Fruit fly (Drosophila melanogaster) whole organism, embryonic: ENCODE results near the gene Uro.

ENCODE experiments used
- Awh ChIP-seq: fragments of 200-800 bp; sonication (Bioruptor generic); IDR thresholded peaks from 2 replicates; pipeline ENCODE4, ENCODE4 v1.3.6; 2022; ENCODE audit warnings: missing biosample characterization, missing genetic modification characterization
- CG10366 ChIP-seq: fragments of 200-800 bp; sonication (Bioruptor generic); IDR thresholded peaks from 2 replicates; pipeline ENCODE4 v1.3.6; 2022; ENCODE audit warnings: missing biosample characterization, missing genetic modification characterization
- CG12391 ChIP-seq: fragments of 200-800 bp; sonication (Bioruptor generic); optimal IDR thresholded peaks from 3 replicates; lab custom pipeline; 2018; ENCODE audit warnings: missing biosample characterization, mild to moderate bottlenecking, missing genetic modification characterization, moderate library complexity
- CG17328 ChIP-seq: fragments of 200-800 bp; sonication (Bioruptor generic); IDR thresholded peaks from 2 replicates; pipeline ENCODE4 v1.3.6; 2022; ENCODE audit warnings: missing biosample characterization, missing genetic modification characterization
- CG17359 ChIP-seq: fragments of 200-800 bp; sonication (Bioruptor generic); optimal IDR thresholded peaks from 3 replicates; lab custom pipeline; 2018; ENCODE audit warnings: missing biosample characterization, mild to moderate bottlenecking, missing genetic modification characterization, moderate library complexity
- CG17361 ChIP-seq: fragments of 200-800 bp; sonication (Bioruptor generic); IDR thresholded peaks from 3 replicates; pipeline ENCODE4 v1.3.6; 2022; ENCODE audit warnings: missing biosample characterization, missing genetic modification characterization
- CG17568 ChIP-seq: fragments of 200-800 bp; sonication (Bioruptor generic); optimal IDR thresholded peaks from 2 replicates; lab custom pipeline; 2018; ENCODE audit warnings: missing biosample characterization, mild to moderate bottlenecking, missing genetic modification characterization, moderate library complexity
- CG17612 ChIP-seq: fragments of 200-800 bp; sonication (Bioruptor generic); IDR thresholded peaks from 2 replicates; pipeline ENCODE4 v1.3.6; 2022; ENCODE audit warnings: missing biosample characterization, missing genetic modification characterization
- CG2889 ChIP-seq: fragments of 200-800 bp; sonication (Bioruptor generic); IDR thresholded peaks from 3 replicates; pipeline ENCODE4 v1.3.6; 2022; ENCODE audit warnings: missing biosample characterization, missing genetic modification characterization
- CG3847 ChIP-seq: fragments of 200-800 bp; sonication (Bioruptor generic); IDR thresholded peaks from 2 replicates; pipeline ENCODE4 v1.3.6; 2022; ENCODE audit warnings: missing biosample characterization, missing genetic modification characterization
- CG4404 ChIP-seq: fragments of 200-800 bp; sonication (Bioruptor generic); IDR thresholded peaks from 2 replicates; pipeline ENCODE4 v1.3.6; 2022; ENCODE audit warnings: missing biosample characterization, missing genetic modification characterization
- CG5245 ChIP-seq: fragments of 200-800 bp; sonication (Bioruptor generic); optimal IDR thresholded peaks from 3 replicates; lab custom pipeline; 2016; ENCODE audit warnings: missing biosample characterization, missing genetic modification characterization
- CG9817 ChIP-seq: fragments of 200-800 bp; sonication (Bioruptor generic); optimal IDR thresholded peaks from 2 replicates; lab custom pipeline; 2018; ENCODE audit warnings: missing biosample characterization, mild to moderate bottlenecking, missing genetic modification characterization, moderate library complexity
- D ChIP-seq, 2 experiments: fragments of 200-800 bp in 1 of 2; fragments of >200 bp in 1 of 2; sonication (Bioruptor generic) in 1 of 2; optimal IDR thresholded peaks; 2 replicates in 1 of 2; 3 replicates in 1 of 2; lab custom pipeline; 2017; ENCODE audit warnings: mild to moderate bottlenecking in 1 of 2, missing biosample characterization in 1 of 2, missing genetic modification characterization in 1 of 2, missing genetic modification reagents in 1 of 2
- Dll ChIP-seq: fragments of 200-800 bp; sonication (Bioruptor generic); IDR thresholded peaks from 4 replicates; pipeline ENCODE4 v1.3.6; 2022; ENCODE audit warnings: missing biosample characterization, missing genetic modification characterization; ENCODE audit not compliant: partially characterized antibody
- Dref ChIP-seq: fragments of 200-800 bp; sonication (Bioruptor generic); IDR thresholded peaks from 2 replicates; pipeline ENCODE4 v1.3.6; 2022; ENCODE audit warnings: missing biosample characterization, missing genetic modification characterization
- Eip74EF ChIP-seq, 2 experiments: fragments of 200-800 bp in 1 of 2; fragments of >200 bp in 1 of 2; sonication (Bioruptor generic) in 1 of 2; optimal IDR thresholded peaks; 2 replicates each; lab custom pipeline; 2017 to 2019; ENCODE audit warnings: missing biosample characterization in 2 of 2, missing genetic modification characterization in 2 of 2, mild to moderate bottlenecking in 1 of 2, moderate library complexity in 1 of 2
- Fer1 ChIP-seq: fragments of 200-800 bp; sonication (Bioruptor generic); optimal IDR thresholded peaks from 2 replicates; lab custom pipeline; 2017; ENCODE audit warnings: missing biosample characterization, mild to moderate bottlenecking, missing genetic modification characterization
- Lim3 ChIP-seq: fragments of 200-800 bp; sonication (Bioruptor generic); IDR thresholded peaks from 2 replicates; pipeline ENCODE4 v1.3.6; 2022; ENCODE audit warnings: missing biosample characterization, missing genetic modification characterization
- MESR4 ChIP-seq: fragments of 200-800 bp; sonication (Bioruptor generic); optimal IDR thresholded peaks from 2 replicates; lab custom pipeline; 2018; ENCODE audit warnings: missing biosample characterization, mild to moderate bottlenecking, missing genetic modification characterization, moderate library complexity
- Meics ChIP-seq: fragments of 200-800 bp; sonication (Bioruptor generic); optimal IDR thresholded peaks from 2 replicates; lab custom pipeline; 2017; ENCODE audit warnings: missing biosample characterization, mild to moderate bottlenecking, missing genetic modification characterization
- Vsx1 ChIP-seq: fragments of 200-800 bp; sonication (Bioruptor generic); optimal IDR thresholded peaks from 2 replicates; lab custom pipeline; 2017; ENCODE audit warnings: missing biosample characterization, mild to moderate bottlenecking, missing genetic modification characterization, missing genetic modification reagents
- ab ChIP-seq: fragments of 200-800 bp; sonication (Bioruptor generic); optimal IDR thresholded peaks from 2 replicates; lab custom pipeline; 2016; ENCODE audit warnings: missing biosample characterization, missing genetic modification characterization
- ac ChIP-seq: fragments of 200-800 bp; sonication (Bioruptor generic); optimal IDR thresholded peaks from 3 replicates; lab custom pipeline; 2017; ENCODE audit warnings: missing biosample characterization, mild to moderate bottlenecking, missing genetic modification characterization
- aop ChIP-seq: fragments of 200-800 bp; sonication (Bioruptor generic); IDR thresholded peaks from 2 replicates; pipeline ENCODE4 v1.3.6; 2022; ENCODE audit warnings: missing biosample characterization, missing genetic modification characterization
- ase ChIP-seq: fragments of 200-800 bp; sonication (Bioruptor generic); IDR thresholded peaks from 3 replicates; pipeline ENCODE4 v1.3.6; 2022; ENCODE audit warnings: missing biosample characterization, missing genetic modification characterization
- crol ChIP-seq: fragments of 200-800 bp; sonication (Bioruptor generic); IDR thresholded peaks from 2 replicates; pipeline ENCODE4 v1.3.6; 2022; ENCODE audit warnings: missing biosample characterization, missing genetic modification characterization
- da ChIP-seq: fragments of 200-800 bp; sonication (Bioruptor generic); optimal IDR thresholded peaks from 2 replicates; lab custom pipeline; 2016; ENCODE audit warnings: missing biosample characterization, missing genetic modification characterization
- dan ChIP-seq: fragments of 200-800 bp; sonication (Bioruptor generic); IDR thresholded peaks from 2 replicates; pipeline ENCODE4 v1.3.6; 2022; ENCODE audit warnings: missing biosample characterization, missing genetic modification characterization
- dpn ChIP-seq, 2 experiments: fragments of 200-800 bp; sonication (Bioruptor generic); optimal IDR thresholded peaks; 3 replicates each; lab custom pipeline; 2016; ENCODE audit warnings: missing biosample characterization in 2 of 2, missing genetic modification characterization in 2 of 2
- dysf ChIP-seq: fragments of 200-800 bp; sonication (Bioruptor generic); IDR thresholded peaks from 3 replicates; pipeline ENCODE4 v1.3.6; 2022; ENCODE audit warnings: missing biosample characterization, missing genetic modification characterization
- eve ChIP-seq, 2 experiments: fragments of >200 bp; optimal IDR thresholded peaks; 2 replicates each; lab custom pipeline; 2017; ENCODE audit warnings: missing biosample characterization in 2 of 2, missing genetic modification characterization in 2 of 2
- gfzf ChIP-seq: fragments of 200-800 bp; sonication (Bioruptor generic); optimal IDR thresholded peaks from 2 replicates; lab custom pipeline; 2016; ENCODE audit warnings: missing biosample characterization, mild to moderate bottlenecking, missing genetic modification characterization, moderate library complexity
- ind ChIP-seq: fragments of 200-800 bp; sonication (Bioruptor generic); optimal IDR thresholded peaks from 3 replicates; lab custom pipeline; 2016; ENCODE audit warnings: missing biosample characterization, missing genetic modification characterization
- jing ChIP-seq: fragments of 200-800 bp; sonication (Bioruptor generic); optimal IDR thresholded peaks from 2 replicates; lab custom pipeline; 2018; ENCODE audit warnings: missing biosample characterization, mild to moderate bottlenecking, missing genetic modification characterization
- knrl ChIP-seq: fragments of 200-800 bp; sonication (Bioruptor generic); IDR thresholded peaks from 3 replicates; pipeline ENCODE4 v1.3.6; 2022; ENCODE audit warnings: missing biosample characterization, missing genetic modification characterization; ENCODE audit not compliant: partially characterized antibody
- lola ChIP-seq, 3 experiments: fragments of >200 bp in 2 of 3; fragments of 200-800 bp in 1 of 3; sonication (Bioruptor generic) in 1 of 3; optimal IDR thresholded peaks; 2 replicates each; lab custom pipeline; 2017 to 2019; ENCODE audit warnings: missing biosample characterization in 3 of 3, missing genetic modification characterization in 3 of 3, mild to moderate bottlenecking in 1 of 3, moderate library complexity in 1 of 3
- lov ChIP-seq, 2 experiments: fragments of 200-800 bp in 1 of 2; fragments of >200 bp in 1 of 2; sonication (Bioruptor generic) in 1 of 2; IDR thresholded peaks in 1 of 2; optimal IDR thresholded peaks in 1 of 2; 2 replicates in 1 of 2; 3 replicates in 1 of 2; pipeline versions ENCODE4 v1.3.6 to Lab custom; 2017 to 2022; ENCODE audit warnings: missing biosample characterization in 1 of 2, missing genetic modification characterization in 1 of 2
- nom ChIP-seq: fragments of 200-800 bp; sonication (Bioruptor generic); optimal IDR thresholded peaks from 2 replicates; lab custom pipeline; 2017; ENCODE audit warnings: missing biosample characterization, missing genetic modification characterization, mild to moderate bottlenecking, moderate library complexity, missing genetic modification reagents
- pfk ChIP-seq: fragments of 200-800 bp; sonication (Bioruptor generic); optimal IDR thresholded peaks from 2 replicates; lab custom pipeline; 2018; ENCODE audit warnings: missing biosample characterization, mild to moderate bottlenecking, missing genetic modification characterization, moderate library complexity
- pros ChIP-seq: fragments of 200-800 bp; sonication (Bioruptor generic); optimal IDR thresholded peaks from 3 replicates; lab custom pipeline; 2019; ENCODE audit warnings: missing biosample characterization, mild to moderate bottlenecking, missing genetic modification characterization, moderate library complexity
- sd ChIP-seq: fragments of 200-800 bp; sonication (Bioruptor generic); optimal IDR thresholded peaks from 3 replicates; lab custom pipeline; 2018; ENCODE audit warnings: missing biosample characterization, mild to moderate bottlenecking, missing genetic modification characterization, moderate library complexity
- seq ChIP-seq: fragments of 200-800 bp; sonication (Bioruptor generic); IDR thresholded peaks from 2 replicates; pipeline ENCODE4 v1.3.6; 2022; ENCODE audit warnings: missing biosample characterization, missing genetic modification characterization
- shn ChIP-seq: fragments of 200-800 bp; sonication (Bioruptor generic); optimal IDR thresholded peaks from 3 replicates; lab custom pipeline; 2016; ENCODE audit warnings: missing biosample characterization, missing genetic modification characterization
- slou ChIP-seq: fragments of 200-800 bp; sonication (Bioruptor generic); optimal IDR thresholded peaks from 3 replicates; lab custom pipeline; 2016; ENCODE audit warnings: missing biosample characterization, missing genetic modification characterization
- sna ChIP-seq: fragments of 200-800 bp; sonication (Bioruptor generic); IDR thresholded peaks from 2 replicates; pipeline ENCODE4 v1.3.6; 2022; ENCODE audit warnings: missing biosample characterization, missing genetic modification characterization; ENCODE audit not compliant: partially characterized antibody
- stwl ChIP-seq: fragments of 200-800 bp; sonication (Bioruptor generic); optimal IDR thresholded peaks from 3 replicates; lab custom pipeline; 2018; ENCODE audit warnings: missing biosample characterization, mild to moderate bottlenecking, missing genetic modification characterization, moderate library complexity
- ttk ChIP-seq: fragments of 200-800 bp; sonication (Bioruptor generic); IDR thresholded peaks from 2 replicates; pipeline ENCODE4 v2.1.2; 2022; ENCODE audit warnings: missing biosample characterization, missing genetic modification characterization
- vfl ChIP-seq: fragments of 200-800 bp; sonication (Bioruptor generic); optimal IDR thresholded peaks from 2 replicates; lab custom pipeline; 2016; ENCODE audit warnings: missing biosample characterization, missing genetic modification characterization
- zfh1 ChIP-seq: fragments of 200-800 bp; sonication (Bioruptor generic); IDR thresholded peaks from 3 replicates; pipeline ENCODE4 v1.3.6; 2022; ENCODE audit warnings: missing biosample characterization, missing genetic modification characterization

Uro gene

DNA sequence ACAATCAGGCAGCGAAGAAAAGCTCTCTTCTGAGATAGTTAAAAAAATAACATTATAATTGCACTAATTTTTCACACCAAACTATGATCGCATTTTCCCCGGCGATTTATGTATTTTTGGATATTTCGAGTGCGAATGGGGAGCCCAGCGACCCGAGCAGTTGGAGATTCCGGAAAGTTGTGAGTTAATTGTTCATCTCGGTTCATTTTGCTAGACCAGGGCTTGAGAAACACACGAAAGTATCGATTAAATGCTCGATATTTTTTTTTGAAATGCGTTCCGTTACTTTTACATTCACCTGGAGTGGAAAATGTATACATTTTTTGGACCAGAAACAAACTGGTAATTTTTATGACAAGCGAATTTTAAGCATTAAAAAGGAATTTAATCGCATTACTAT is 30.6 kb downstream of the Uro start, which contains the start of gene Cdc14 (continued):
- TF ChIP-seq pfk (GFP tag; lab: Kevin White, UChicago) (no peak), eve (GFP tag; optimal IDR thresholded peaks at IDR 0.05; lab: Kevin White, UChicago) (no peak), stwl (tag; lab: Kevin White, UChicago) (peak; percentile 9), slou (GFP tag; lab: Kevin White, UChicago) (no peak), crol (GFP tag; lab: Robert Waterston, UW) (no peak), CG3847 (GFP tag; lab: Robert Waterston, UW) (no peak), lov (optimal IDR thresholded peaks at IDR 0.05; lab: Kevin White, UChicago) (no peak), lov (GFP tag; IDR thresholded peaks at IDR 0.05; lab: Robert Waterston, UW) (no peak), nom (peak; percentile 4), dan (GFP tag; lab: Robert Waterston, UW) (no peak), ttk (GFP tag; lab: Robert Waterston, UW) (no peak), shn (no peak), Lim3 (GFP tag; lab: Robert Waterston, UW) (no peak), lola (GFP tag; optimal IDR thresholded peaks at IDR 0.05; lab: Kevin White, UChicago) (no peak), CG12391 (tag; lab: Kevin White, UChicago) (no peak), pros (GFP tag; lab: Kevin White, UChicago) (no peak), Dref (GFP tag; lab: Robert Waterston, UW) (peak; percentile 72), Vsx1 (GFP tag; lab: Kevin White, UChicago) (no peak), CG17328 (no peak), CG17568 (GFP tag; lab: Kevin White, UChicago) (peak; percentile 45), Meics (GFP tag; lab: Kevin White, UChicago) (peak; percentile 32), Fer1 (GFP tag; lab: Kevin White, UChicago) (peak; percentile 4), vfl (GFP tag; lab: Kevin White, UChicago) (no peak), zfh1 (GFP tag; lab: Robert Waterston, UW) (no peak), seq (GFP tag; lab: Robert Waterston, UW) (no peak), CG5245 (GFP tag; lab: Kevin White, UChicago) (no peak), da (no peak), ase (GFP tag; lab: Robert Waterston, UW) (no peak), CG4404 (GFP tag; lab: Robert Waterston, UW) (no peak), CG2889 (GFP tag; lab: Robert Waterston, UW) (no peak), CG10366 (GFP tag; lab: Robert Waterston, UW) (no peak), aop (GFP tag; lab: Robert Waterston, UW) (no peak), dpn (GFP tag; optimal IDR thresholded peaks at IDR 0.05; lab: Kevin White, UChicago) (peak in 1 of 2 experiments; percentile 13), D (optimal IDR thresholded peaks at IDR 0.05; lab: Kevin White, UChicago) (no peak), D (GFP tag; optimal IDR thresholded peaks at IDR 0.05; lab: Kevin White, UChicago) (no peak), ac (GFP tag; lab: Kevin White, UChicago) (no peak), sd (no peak), gfzf (no peak), ab (no peak), sna (GFP tag; lab: Robert Waterston, UW) (no peak), CG17612 (no peak), ind (GFP tag; lab: Kevin White, UChicago) (no peak), MESR4 (peak; percentile 49), jing (GFP tag; lab: Kevin White, UChicago) (no peak), Dll (GFP tag; lab: Robert Waterston, UW) (peak; percentile 43; the same call in 1 of the 4 replicates), knrl (GFP tag; lab: Robert Waterston, UW) (peak; percentile 55; the same call in 2 of the 3 replicates), Awh (GFP tag; lab: Robert Waterston, UW) (no peak), CG17359 (tag; lab: Kevin White, UChicago) (peak; percentile 8), CG9817 (tag; lab: Kevin White, UChicago) (no peak), CG17361 (no peak), dysf (GFP tag; lab: Robert Waterston, UW) (no peak), Eip74EF (GFP tag; optimal IDR thresholded peaks at IDR 0.05; lab: Kevin White, UChicago) (peak in 1 of 2 experiments; percentile 10)
